Worm (Caenorhabditis elegans): Measurements from ENCODE around the gene prx-12.

The prx-12 gene

DNA sequence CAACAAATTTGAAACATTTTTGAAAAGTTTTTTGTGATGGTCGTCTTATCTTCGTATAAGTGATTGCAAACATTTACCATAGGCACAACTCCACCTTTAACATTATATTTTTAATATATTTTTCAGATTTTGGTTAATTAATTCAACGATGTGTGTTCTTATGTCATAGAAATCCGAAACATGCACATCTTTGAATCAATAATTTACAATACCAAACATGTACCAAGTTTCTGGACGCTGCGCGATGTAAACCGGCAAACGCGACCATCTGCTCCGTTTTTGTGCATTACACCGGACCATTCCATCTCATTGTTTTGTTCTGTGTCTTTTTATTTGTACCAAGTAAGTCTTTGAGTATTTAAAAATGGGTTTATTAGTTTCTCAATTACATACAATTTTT, 35.6 kb upstream of the prx-12 start, which contains the start of gene pgp-4:
TSS of gene pgp-4 (plus strand) at position 301 of the 400 bp plus-strand sequence.
- TF ChIP-seq fos-1 (tag; optimal IDR thresholded peaks at IDR 0.05) = no peak
- TF ChIP-seq egl-27 (tag; optimal IDR thresholded peaks at IDR 0.05) = no peak
- TF ChIP-seq ceh-16 (tag; optimal IDR thresholded peaks at IDR 0.05) = no peak
- TF ChIP-seq sma-9 (GFP tag; optimal IDR thresholded peaks at IDR 0.05) = no peak
- TF ChIP-seq sma-9 (tag; optimal IDR thresholded peaks at IDR 0.05) = no peak
- no peak for TF ChIP-seq lsy-2 (tag; optimal IDR thresholded peaks at IDR 0.05)
- TF ChIP-seq nhr-12 (tag; optimal IDR thresholded peaks at IDR 0.05) = no peak
- no peak for TF ChIP-seq ztf-1 (GFP tag; conservative IDR thresholded peaks at IDR 0.05)
- TF ChIP-seq nhr-77 (tag; optimal IDR thresholded peaks at IDR 0.05) = no peak
- TF ChIP-seq C34F6.9 (tag; optimal IDR thresholded peaks at IDR 0.05) = no peak
- TF ChIP-seq ztf-11 (tag; optimal IDR thresholded peaks at IDR 0.05) = no peak
- TF ChIP-seq crh-2 (tag; optimal IDR thresholded peaks at IDR 0.05) = no peak
- TF ChIP-seq unc-55 (GFP tag; optimal IDR thresholded peaks at IDR 0.05) = no peak

DNA sequence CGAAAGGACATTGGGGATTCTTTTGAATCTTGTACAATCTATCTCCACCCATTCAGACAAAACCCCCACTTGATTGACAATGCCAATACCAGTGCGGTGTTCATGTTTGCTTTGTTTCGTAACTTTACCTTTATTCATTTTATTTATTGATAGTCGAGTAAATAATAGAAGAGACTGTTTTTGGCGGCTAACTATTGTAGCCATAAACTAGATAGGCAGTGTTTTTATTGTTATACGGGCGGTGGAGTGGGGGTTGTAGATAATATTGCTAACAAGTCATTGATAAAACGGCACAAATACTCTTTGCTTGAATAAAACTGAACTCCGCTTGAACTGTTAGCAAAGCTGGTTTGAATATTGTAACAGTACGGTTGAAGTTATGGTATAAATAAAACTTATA, 28.2 kb upstream of the prx-12 start:
- TF ChIP-seq F13H6.1 (tag; optimal IDR thresholded peaks at IDR 0.05) (no peak), nhr-11 (tag; optimal IDR thresholded peaks at IDR 0.05) (no peak)

DNA sequence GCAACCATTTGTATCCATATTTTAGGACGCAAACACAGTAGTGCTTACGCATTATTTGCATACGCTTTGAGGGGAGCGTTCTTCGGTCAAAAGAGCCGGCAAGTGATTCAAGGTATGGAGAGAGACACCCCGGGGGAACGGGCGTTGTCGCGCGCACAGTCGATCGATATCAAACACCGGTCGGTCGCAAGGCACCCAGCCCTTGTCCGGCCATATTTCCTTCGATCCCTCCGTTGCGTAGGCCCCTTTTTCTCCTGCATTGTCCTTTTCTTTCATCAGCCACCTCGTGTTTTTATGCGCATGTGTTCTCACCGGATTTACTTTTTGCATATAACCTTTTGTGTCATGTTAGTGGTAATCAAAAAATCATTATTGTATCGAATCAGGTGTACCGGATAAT, 27.1 kb upstream of the prx-12 start:
- TF ChIP-seq ceh-16 (tag; optimal IDR thresholded peaks at IDR 0.05) (no peak), C34F6.9 (tag; optimal IDR thresholded peaks at IDR 0.05) (no peak), unc-55 (GFP tag; optimal IDR thresholded peaks at IDR 0.05) (no peak), mab-5 (tag; optimal IDR thresholded peaks at IDR 0.05) (no peak), lin-11 (tag; optimal IDR thresholded peaks at IDR 0.05) (no peak), snpc-4 (tag; optimal IDR thresholded peaks at IDR 0.05) (no peak), nhr-12 (tag; optimal IDR thresholded peaks at IDR 0.05) (no peak), ama-1 (optimal IDR thresholded peaks at IDR 0.05) (no peak), nhr-129 (tag; optimal IDR thresholded peaks at IDR 0.05) (no peak), skn-1 (tag; optimal IDR thresholded peaks at IDR 0.05) (no peak), gmeb-1 (tag; optimal IDR thresholded peaks at IDR 0.05) (no peak), nhr-21 (tag; optimal IDR thresholded peaks at IDR 0.05) (no peak), nhr-11 (tag; optimal IDR thresholded peaks at IDR 0.05) (no peak), egl-27 (tag; optimal IDR thresholded peaks at IDR 0.05) (no peak), mdl-1 (tag; optimal IDR thresholded peaks at IDR 0.05) (no peak), F13H6.1 (tag; optimal IDR thresholded peaks at IDR 0.05) (no peak), unc-62 (GFP tag; optimal IDR thresholded peaks at IDR 0.05) (no peak)

DNA sequence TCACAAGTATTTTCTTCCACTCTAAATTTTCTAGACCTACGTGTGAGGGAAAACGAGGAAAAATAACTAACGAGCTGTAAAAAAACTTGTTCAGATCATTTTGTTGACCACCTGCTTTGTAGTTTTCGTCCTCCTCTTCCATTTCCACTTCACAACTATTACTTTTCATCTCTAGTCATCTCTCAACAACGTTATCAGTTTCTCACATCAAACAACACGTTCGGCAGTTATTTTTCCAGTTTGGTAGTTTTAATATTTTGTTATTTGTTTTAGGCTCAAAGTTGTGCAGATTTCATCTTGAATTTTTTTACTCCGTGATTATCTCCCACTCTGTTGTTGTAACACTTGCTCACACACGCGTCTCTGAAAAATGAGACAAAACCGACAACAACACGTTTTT, 26.0 kb upstream of the prx-12 start:
- TF ChIP-seq mbf-1 (tag; optimal IDR thresholded peaks at IDR 0.05) = no peak
- TF ChIP-seq unc-62 (GFP tag; optimal IDR thresholded peaks at IDR 0.05) = no peak
- TF ChIP-seq unc-55 (GFP tag; optimal IDR thresholded peaks at IDR 0.05) = no peak
- TF ChIP-seq lin-13 (GFP tag; optimal IDR thresholded peaks at IDR 0.05) = no peak
- no peak for TF ChIP-seq egl-27 (tag; optimal IDR thresholded peaks at IDR 0.05)
- TF ChIP-seq ama-1 (optimal IDR thresholded peaks at IDR 0.05) = no peak
- no peak for TF ChIP-seq elt-1 (tag; optimal IDR thresholded peaks at IDR 0.05)
- TF ChIP-seq ztf-11 (tag; optimal IDR thresholded peaks at IDR 0.05) = no peak
- TF ChIP-seq alr-1 (tag; optimal IDR thresholded peaks at IDR 0.05) = no peak
- no peak for TF ChIP-seq lin-11 (tag; optimal IDR thresholded peaks at IDR 0.05)
- TF ChIP-seq nhr-23 (tag; optimal IDR thresholded peaks at IDR 0.05) = no peak
- TF ChIP-seq ztf-1 (GFP tag; conservative IDR thresholded peaks at IDR 0.05) = no peak
- no peak for TF ChIP-seq nhr-12 (tag; optimal IDR thresholded peaks at IDR 0.05)
- TF ChIP-seq Y55F3AM.14 (GFP tag; optimal IDR thresholded peaks at IDR 0.05) = no peak
- no peak for TF ChIP-seq mdl-1 (tag; optimal IDR thresholded peaks at IDR 0.05)
- TF ChIP-seq F13H6.1 (tag; optimal IDR thresholded peaks at IDR 0.05) = no peak
- TF ChIP-seq zag-1 (tag; optimal IDR thresholded peaks at IDR 0.05) = no peak
- no peak for TF ChIP-seq nhr-237 (tag; optimal IDR thresholded peaks at IDR 0.05)
- no peak for TF ChIP-seq aly-2 (tag; optimal IDR thresholded peaks at IDR 0.05)

DNA sequence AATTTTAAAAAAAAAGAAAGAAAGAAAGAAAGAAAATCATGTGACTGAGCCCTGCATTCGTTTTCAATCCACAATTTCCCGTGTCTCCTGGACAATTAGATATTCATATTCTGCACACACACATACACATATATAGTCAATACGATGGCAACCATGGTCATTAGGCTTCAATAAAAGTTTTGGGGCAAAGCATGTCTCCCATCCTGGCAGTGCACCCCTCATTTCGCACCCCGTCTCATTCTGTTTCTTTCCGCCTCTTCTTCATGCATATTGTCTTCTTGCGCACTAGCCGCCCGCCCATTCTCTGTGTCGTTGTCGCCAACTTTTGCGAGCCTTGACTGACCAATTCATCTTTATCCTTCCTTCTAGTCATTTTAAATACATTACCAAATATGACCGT, 25.5 kb upstream of the prx-12 start:
- TF ChIP-seq nhr-129 (tag; optimal IDR thresholded peaks at IDR 0.05) = peak; percentile 9
- no peak for TF ChIP-seq nhr-6 (tag; optimal IDR thresholded peaks at IDR 0.05)

All from whole organism, L2 larva.